Fruit fly (Drosophila melanogaster) whole organism, embryonic: ENCODE results near the gene CG9018.

ENCODE experiments used
- CG12236 ChIP-seq: fragments of 200-800 bp; sonication (Bioruptor generic); optimal IDR thresholded peaks from 2 replicates; lab custom pipeline; 2016; ENCODE audit warnings: missing biosample characterization, missing genetic modification characterization
- CG15514 ChIP-seq: fragments of 200-800 bp; sonication (Bioruptor generic); optimal IDR thresholded peaks from 3 replicates; lab custom pipeline; 2017; ENCODE audit warnings: missing biosample characterization, missing genetic modification characterization, mild to moderate bottlenecking, moderate library complexity, missing genetic modification reagents
- CG17328 ChIP-seq: fragments of 200-800 bp; sonication (Bioruptor generic); IDR thresholded peaks from 2 replicates; pipeline ENCODE4 v1.3.6; 2022; ENCODE audit warnings: missing biosample characterization, missing genetic modification characterization
- CG17359 ChIP-seq: fragments of 200-800 bp; sonication (Bioruptor generic); optimal IDR thresholded peaks from 3 replicates; lab custom pipeline; 2018; ENCODE audit warnings: missing biosample characterization, mild to moderate bottlenecking, missing genetic modification characterization, moderate library complexity
- CG1792 ChIP-seq: fragments of 200-800 bp; sonication (Bioruptor generic); optimal IDR thresholded peaks from 2 replicates; lab custom pipeline; 2016; ENCODE audit warnings: missing biosample characterization, missing genetic modification characterization
- CG2116 ChIP-seq: fragments of 200-800 bp; sonication (Bioruptor generic); optimal IDR thresholded peaks from 3 replicates; lab custom pipeline; 2018; ENCODE audit warnings: missing biosample characterization, mild to moderate bottlenecking, missing genetic modification characterization
- CG3065 ChIP-seq: fragments of 200-800 bp; sonication (Bioruptor generic); optimal IDR thresholded peaks from 2 replicates; lab custom pipeline; 2016; ENCODE audit warnings: missing biosample characterization, missing genetic modification characterization
- CG31224 ChIP-seq: fragments of 200-800 bp; sonication (Bioruptor generic); IDR thresholded peaks from 2 replicates; pipeline ENCODE4 v1.3.6; 2022; ENCODE audit warnings: missing biosample characterization, missing genetic modification characterization
- CG3281 ChIP-seq: fragments of 200-800 bp; sonication (Bioruptor generic); optimal IDR thresholded peaks from 3 replicates; lab custom pipeline; 2017; ENCODE audit warnings: missing biosample characterization, mild to moderate bottlenecking, missing genetic modification characterization
- CG4707 ChIP-seq: fragments of 200-800 bp; sonication (Bioruptor generic); optimal IDR thresholded peaks from 2 replicates; lab custom pipeline; 2018; ENCODE audit warnings: missing biosample characterization, mild to moderate bottlenecking, missing genetic modification characterization, moderate library complexity
- CG4730 ChIP-seq: fragments of 200-800 bp; sonication (Bioruptor generic); IDR thresholded peaks from 2 replicates; pipeline ENCODE4 v1.3.6; 2022; ENCODE audit warnings: missing biosample characterization, missing genetic modification characterization
- CG6791 ChIP-seq: fragments of 200-800 bp; sonication (Bioruptor generic); IDR thresholded peaks from 3 replicates; pipeline ENCODE4 v1.3.6; 2022; ENCODE audit warnings: missing biosample characterization, missing genetic modification characterization; ENCODE audit not compliant: partially characterized antibody
- CG6854 ChIP-seq: fragments of 200-800 bp; sonication (Bioruptor generic); optimal IDR thresholded peaks from 3 replicates; lab custom pipeline; 2017; ENCODE audit warnings: missing biosample characterization, mild to moderate bottlenecking, missing genetic modification characterization
- CG8388 ChIP-seq: fragments of 200-800 bp; sonication (Bioruptor generic); optimal IDR thresholded peaks from 2 replicates; lab custom pipeline; 2019; ENCODE audit warnings: missing biosample characterization, mild to moderate bottlenecking, missing genetic modification characterization, moderate library complexity
- CG9817 ChIP-seq: fragments of 200-800 bp; sonication (Bioruptor generic); optimal IDR thresholded peaks from 2 replicates; lab custom pipeline; 2018; ENCODE audit warnings: missing biosample characterization, mild to moderate bottlenecking, missing genetic modification characterization, moderate library complexity
- Dbx ChIP-seq: fragments of 200-800 bp; sonication (Bioruptor generic); IDR thresholded peaks from 3 replicates; pipeline ENCODE4 v1.3.6; 2022; ENCODE audit warnings: missing biosample characterization, missing genetic modification characterization
- Eip74EF ChIP-seq, 2 experiments: fragments of 200-800 bp in 1 of 2; fragments of >200 bp in 1 of 2; sonication (Bioruptor generic) in 1 of 2; optimal IDR thresholded peaks; 2 replicates each; lab custom pipeline; 2017 to 2019; ENCODE audit warnings: missing biosample characterization in 2 of 2, missing genetic modification characterization in 2 of 2, mild to moderate bottlenecking in 1 of 2, moderate library complexity in 1 of 2
- Elba2 ChIP-seq: fragments of 200-800 bp; sonication (Bioruptor generic); optimal IDR thresholded peaks from 3 replicates; lab custom pipeline; 2016; ENCODE audit warnings: missing biosample characterization, missing genetic modification characterization
- Hr78 ChIP-seq, 2 experiments: fragments of 200-800 bp in 1 of 2; fragments of >200 bp in 1 of 2; sonication (Bioruptor generic) in 1 of 2; optimal IDR thresholded peaks; 2 replicates each; lab custom pipeline; 2017 to 2019; ENCODE audit warnings: missing biosample characterization in 2 of 2, missing genetic modification characterization in 2 of 2, mild to moderate bottlenecking in 1 of 2, moderate library complexity in 1 of 2
- MTF-1 ChIP-seq: fragments of 200-800 bp; sonication (Bioruptor generic); optimal IDR thresholded peaks from 2 replicates; lab custom pipeline; 2018; ENCODE audit warnings: missing biosample characterization, mild to moderate bottlenecking, missing genetic modification characterization, borderline replicate concordance
- Mad ChIP-seq: fragments of 200-800 bp; sonication (Bioruptor generic); optimal IDR thresholded peaks from 2 replicates; lab custom pipeline; 2016; ENCODE audit warnings: missing biosample characterization, missing genetic modification characterization
- NK7.1 ChIP-seq: fragments of 200-800 bp; sonication (Bioruptor generic); optimal IDR thresholded peaks from 3 replicates; lab custom pipeline; 2016; ENCODE audit warnings: missing biosample characterization, missing genetic modification characterization
- Neu2 ChIP-seq: fragments of 200-800 bp; sonication (Bioruptor generic); optimal IDR thresholded peaks from 3 replicates; lab custom pipeline; 2016; ENCODE audit warnings: missing biosample characterization, missing genetic modification characterization, borderline replicate concordance
- Oli ChIP-seq: fragments of 200-800 bp; sonication (Bioruptor generic); optimal IDR thresholded peaks from 2 replicates; lab custom pipeline; 2018; ENCODE audit warnings: missing biosample characterization, mild to moderate bottlenecking, missing genetic modification characterization, moderate library complexity
- Opbp ChIP-seq: fragments of 200-800 bp; sonication (Bioruptor generic); IDR thresholded peaks from 3 replicates; pipeline ENCODE4 v1.3.6; 2022; ENCODE audit warnings: missing biosample characterization, missing genetic modification characterization; ENCODE audit not compliant: partially characterized antibody
- Usf ChIP-seq: fragments of 200-800 bp; sonication (Bioruptor generic); optimal IDR thresholded peaks from 2 replicates; lab custom pipeline; 2017; ENCODE audit warnings: missing genotype, missing biosample characterization, missing genetic modification characterization
- YL-1 ChIP-seq: fragments of 200-800 bp; sonication (Bioruptor generic); optimal IDR thresholded peaks from 3 replicates; lab custom pipeline; 2017; ENCODE audit warnings: missing biosample characterization, mild to moderate bottlenecking, missing genetic modification characterization
- ap ChIP-seq: fragments of 200-800 bp; sonication (Bioruptor generic); IDR thresholded peaks from 2 replicates; pipeline ENCODE4 v1.3.6; 2022; ENCODE audit warnings: missing biosample characterization, missing genetic modification characterization
- ash1 ChIP-seq: fragments of 200-800 bp; sonication (Bioruptor generic); optimal IDR thresholded peaks from 2 replicates; lab custom pipeline; 2018; ENCODE audit warnings: missing biosample characterization, mild to moderate bottlenecking, missing genetic modification characterization
- bsh ChIP-seq, 2 experiments: fragments of 200-800 bp; sonication (Bioruptor generic); optimal IDR thresholded peaks; 2 replicates each; lab custom pipeline; 2017 to 2018; ENCODE audit warnings: mild to moderate bottlenecking in 2 of 2, missing biosample characterization in 2 of 2, missing genetic modification characterization in 2 of 2, moderate library complexity in 1 of 2
- cas ChIP-seq: fragments of 200-800 bp; sonication (Bioruptor generic); IDR thresholded peaks from 2 replicates; pipeline ENCODE4 v1.3.6; 2022; ENCODE audit warnings: missing biosample characterization, missing genetic modification characterization
- chif ChIP-seq, 2 experiments: fragments of 200-800 bp; sonication (Bioruptor generic); optimal IDR thresholded peaks; 3 replicates each; lab custom pipeline; 2016; ENCODE audit warnings: missing biosample characterization in 2 of 2, missing genetic modification characterization in 2 of 2
- dati ChIP-seq: fragments of 200-800 bp; sonication (Bioruptor generic); IDR thresholded peaks from 2 replicates; pipeline ENCODE4 v1.3.6; 2022; ENCODE audit warnings: missing biosample characterization, missing genetic modification characterization
- dm ChIP-seq: fragments of 200-800 bp; sonication (Bioruptor generic); optimal IDR thresholded peaks from 3 replicates; lab custom pipeline; 2016; ENCODE audit warnings: missing biosample characterization, missing genetic modification characterization
- gcm ChIP-seq: fragments of 200-800 bp; sonication (Bioruptor generic); optimal IDR thresholded peaks from 2 replicates; lab custom pipeline; 2019; ENCODE audit warnings: missing biosample characterization, mild to moderate bottlenecking, missing genetic modification characterization, moderate library complexity
- gem ChIP-seq: fragments of 200-800 bp; sonication (Bioruptor generic); optimal IDR thresholded peaks from 2 replicates; lab custom pipeline; 2019; ENCODE audit warnings: missing biosample characterization, mild to moderate bottlenecking, missing genetic modification characterization, moderate library complexity
- gsb ChIP-seq: fragments of 200-800 bp; sonication (Bioruptor generic); IDR thresholded peaks from 2 replicates; pipeline ENCODE4 v1.3.6; 2022; ENCODE audit warnings: missing biosample characterization, missing genetic modification characterization
- h ChIP-seq: fragments of >200 bp; optimal IDR thresholded peaks from 2 replicates; lab custom pipeline; 2017
- insv ChIP-seq, 2 experiments: fragments of 200-800 bp; sonication (Bioruptor generic); optimal IDR thresholded peaks; 3 replicates each; lab custom pipeline; 2016 to 2018; ENCODE audit warnings: missing biosample characterization in 2 of 2, missing genetic modification characterization in 2 of 2
- jing ChIP-seq: fragments of 200-800 bp; sonication (Bioruptor generic); optimal IDR thresholded peaks from 2 replicates; lab custom pipeline; 2018; ENCODE audit warnings: missing biosample characterization, mild to moderate bottlenecking, missing genetic modification characterization
- kay ChIP-seq: fragments of 200-800 bp; sonication (Bioruptor generic); optimal IDR thresholded peaks from 2 replicates; lab custom pipeline; 2016; ENCODE audit warnings: missing biosample characterization, missing genetic modification characterization
- pan ChIP-seq, 4 experiments: fragments of >200 bp in 3 of 4; fragments of 200-800 bp in 1 of 4; sonication (Bioruptor generic) in 1 of 4; optimal IDR thresholded peaks in 3 of 4; IDR thresholded peaks in 1 of 4; 2 replicates each; pipeline versions ENCODE4 v1.3.6 to Lab custom; 2017 to 2022; ENCODE audit warnings: missing biosample characterization in 2 of 4, missing genetic modification characterization in 2 of 4, mixed read lengths in 1 of 4
- phol ChIP-seq: fragments of 200-800 bp; sonication (Bioruptor generic); optimal IDR thresholded peaks from 3 replicates; lab custom pipeline; 2018; ENCODE audit warnings: missing biosample characterization, mild to moderate bottlenecking, missing genetic modification characterization, moderate library complexity
- pzg ChIP-seq: fragments of 200-800 bp; sonication (Bioruptor generic); optimal IDR thresholded peaks from 3 replicates; lab custom pipeline; 2018; ENCODE audit warnings: missing biosample characterization, mild to moderate bottlenecking, missing genetic modification characterization, moderate library complexity
- slou ChIP-seq: fragments of 200-800 bp; sonication (Bioruptor generic); optimal IDR thresholded peaks from 3 replicates; lab custom pipeline; 2016; ENCODE audit warnings: missing biosample characterization, missing genetic modification characterization
- tna ChIP-seq: fragments of 200-800 bp; sonication (Bioruptor generic); IDR thresholded peaks from 2 replicates; pipeline ENCODE4 v1.3.6; 2022; ENCODE audit warnings: missing biosample characterization, missing genetic modification characterization; ENCODE audit not compliant: partially characterized antibody

Gene CG9018

DNA sequence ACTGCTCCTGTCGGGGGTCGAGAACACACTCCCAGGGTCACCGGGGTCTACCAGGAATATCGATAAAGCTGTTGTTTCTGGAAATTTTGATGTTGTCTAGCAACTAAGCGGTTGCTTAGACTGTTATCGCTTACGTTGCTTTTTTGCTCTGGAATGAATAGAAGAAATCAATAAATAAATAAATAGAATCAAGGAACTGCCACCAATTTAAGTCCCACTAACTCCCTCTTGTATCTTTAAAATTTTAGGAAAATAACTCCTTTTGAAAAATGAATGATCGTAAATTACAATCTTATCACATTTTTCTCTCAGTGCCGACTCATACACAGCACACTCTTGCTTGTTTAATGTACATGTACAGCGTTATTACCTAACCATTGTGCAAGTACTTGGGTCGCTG lies 24.5 kb downstream of the CG9018 start, which contains the start of gene CG15878:
CG15878 (minus strand) TSS at position 101 of the 400 bp plus-strand sequence.
- TF ChIP-seq cas (GFP tag; lab: Robert Waterston, UW) = no peak
- no peak for TF ChIP-seq Usf (GFP tag; lab: Kevin White, UChicago)
- no peak for TF ChIP-seq CG3065 (GFP tag; lab: Kevin White, UChicago)
- TF ChIP-seq ap (GFP tag; lab: Robert Waterston, UW) = no peak
- no peak for TF ChIP-seq chif (GFP tag; optimal IDR thresholded peaks at IDR 0.05; lab: Kevin White, UChicago)
- no peak for TF ChIP-seq Opbp
- no peak for TF ChIP-seq Neu2
- no peak for TF ChIP-seq Eip74EF (GFP tag; optimal IDR thresholded peaks at IDR 0.05; lab: Kevin White, UChicago)
- no peak for TF ChIP-seq CG2116 (GFP tag; lab: Kevin White, UChicago)
- no peak for TF ChIP-seq CG12236 (GFP tag; lab: Kevin White, UChicago)

DNA sequence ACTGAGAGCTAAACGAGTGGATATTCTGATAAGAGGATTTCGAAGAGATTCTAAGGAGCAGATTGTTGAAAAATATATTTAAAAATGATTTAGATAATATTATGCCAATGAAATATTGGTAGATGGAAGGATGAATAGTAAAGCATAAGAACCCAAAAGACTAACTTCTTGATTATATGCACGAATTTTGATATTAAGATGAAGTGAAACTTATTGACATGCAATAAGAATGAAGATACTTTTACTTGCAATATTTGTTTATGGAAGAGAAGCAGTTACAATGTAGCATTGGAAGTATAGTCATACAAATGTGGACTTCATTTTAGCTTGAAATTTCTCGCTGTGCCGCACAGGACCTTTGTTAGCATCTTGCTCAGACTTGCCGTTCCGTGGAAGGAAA lies 40.2 kb downstream of the CG9018 start, which contains the start of gene CG8960:
CG8960 (plus strand) TSS at position 301 of the 400 bp plus-strand sequence.
- TF ChIP-seq Elba2 (GFP tag; lab: Kevin White, UChicago) (peak; percentile 50), Mad (GFP tag; lab: Kevin White, UChicago) (no peak)

DNA sequence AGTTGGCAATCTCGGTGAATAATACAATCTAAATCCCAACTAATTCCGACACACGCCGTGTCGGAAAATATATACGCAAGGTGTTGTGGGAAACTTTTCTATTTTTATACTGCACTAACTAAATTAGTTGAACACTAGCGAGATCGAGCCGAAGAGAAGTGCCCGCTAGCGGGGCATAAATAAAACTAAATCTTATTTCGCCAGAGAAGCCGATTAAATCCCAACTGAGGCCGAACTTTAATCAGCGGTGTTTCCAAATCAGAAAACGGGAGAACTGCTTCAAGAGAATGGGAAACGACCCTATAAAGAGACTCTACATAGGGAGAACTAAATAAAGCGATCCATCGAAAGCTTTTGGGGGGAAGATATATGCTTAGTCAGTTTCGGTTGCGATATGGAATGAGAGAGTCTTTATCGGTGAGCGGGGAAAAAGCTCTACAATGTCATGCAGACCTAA lies 44.9 kb downstream of the CG9018 start, which contains the start of gene CG5707:
CG5707 (minus strand) TSS at position 228 of the 457 bp plus-strand sequence.
- no peak for TF ChIP-seq ash1 (GFP tag; lab: Kevin White, UChicago)
- no peak for TF ChIP-seq CG17359
- no peak for TF ChIP-seq gsb (GFP tag; lab: Robert Waterston, UW)
- TF ChIP-seq pzg (GFP tag; lab: Kevin White, UChicago) = no peak
- TF ChIP-seq Dbx (GFP tag; lab: Robert Waterston, UW) = peak; percentile 37; the same call in 1 of the 3 replicates
- TF ChIP-seq insv (GFP tag; optimal IDR thresholded peaks at IDR 0.05; lab: Kevin White, UChicago) = no peak
- no peak for TF ChIP-seq CG9817 (tag; lab: Kevin White, UChicago)
- TF ChIP-seq jing (GFP tag; lab: Kevin White, UChicago) = no peak
- TF ChIP-seq CG4730 = no peak
- TF ChIP-seq bsh (GFP tag; optimal IDR thresholded peaks at IDR 0.05; lab: Kevin White, UChicago) = no peak
- TF ChIP-seq dm (GFP tag; lab: Kevin White, UChicago) = no peak
- no peak for TF ChIP-seq CG17328 (GFP tag; lab: Robert Waterston, UW)
- TF ChIP-seq CG4707 = no peak
- no peak for TF ChIP-seq MTF-1 (GFP tag; lab: Kevin White, UChicago)
- TF ChIP-seq pan (optimal IDR thresholded peaks at IDR 0.05; lab: Kevin White, UChicago) = no peak
- TF ChIP-seq pan (GFP tag; optimal IDR thresholded peaks at IDR 0.05 in 1 of 2, IDR thresholded peaks at IDR 0.05 in 1 of 2) = no peak
- TF ChIP-seq kay (GFP tag; lab: Kevin White, UChicago) = no peak
- TF ChIP-seq gcm (GFP tag; lab: Kevin White, UChicago) = no peak
- no peak for TF ChIP-seq gem (tag; lab: Kevin White, UChicago)
- no peak for TF ChIP-seq YL-1 (GFP tag; lab: Kevin White, UChicago)
- TF ChIP-seq CG8388 (GFP tag; lab: Kevin White, UChicago) = no peak
- no peak for TF ChIP-seq Oli
- no peak for TF ChIP-seq dati (GFP tag; lab: Robert Waterston, UW)
- TF ChIP-seq Hr78 (GFP tag; optimal IDR thresholded peaks at IDR 0.05; lab: Kevin White, UChicago) = peak in 1 of 2 experiments; percentile 76
- no peak for TF ChIP-seq h (lab: Kevin White, UChicago)
- TF ChIP-seq Mad (GFP tag; lab: Kevin White, UChicago) = no peak
- peak; percentile 16 for TF ChIP-seq CG3281 (GFP tag; lab: Kevin White, UChicago)
- no peak for TF ChIP-seq CG1792
- no peak for TF ChIP-seq phol (tag; lab: Kevin White, UChicago)
- no peak for TF ChIP-seq NK7.1
- TF ChIP-seq CG31224 (GFP tag; lab: Robert Waterston, UW) = no peak
- TF ChIP-seq CG6854 = no peak
- TF ChIP-seq slou (GFP tag; lab: Kevin White, UChicago) = no peak
- TF ChIP-seq CG6791 = no peak
- 0 out of 2 replicates have a peak, but pooled peaks have one; percentile 17 for TF ChIP-seq tna (GFP tag; lab: Robert Waterston, UW)
- peak; percentile 6 for TF ChIP-seq CG15514 (GFP tag; lab: Kevin White, UChicago)
